Fruit fly (Drosophila melanogaster): ENCODE data around the gene CG34250.

Gene CG34250

dm6 chr3L:17457695-17458242 lies 18.3 kb upstream of the CG34250 start:
- no peak for TF ChIP-seq salr (GFP tag; optimal IDR thresholded peaks at IDR 0.05)
- TF ChIP-seq CG4318 (GFP tag; optimal IDR thresholded peaks at IDR 0.05) = no peak
- no peak for TF ChIP-seq CG9139 (GFP tag; optimal IDR thresholded peaks at IDR 0.05)
- no peak for TF ChIP-seq CG3919 (GFP tag; optimal IDR thresholded peaks at IDR 0.05)
- no peak for TF ChIP-seq achi (GFP tag; optimal IDR thresholded peaks at IDR 0.05)
- no peak for TF ChIP-seq Eip75B (GFP tag; optimal IDR thresholded peaks at IDR 0.05)
- no peak for TF ChIP-seq Blimp-1 (GFP tag; optimal IDR thresholded peaks at IDR 0.05)
- TF ChIP-seq Sox15 (GFP tag; optimal IDR thresholded peaks at IDR 0.05) = no peak
- TF ChIP-seq CG6808 (GFP tag; optimal IDR thresholded peaks at IDR 0.05) = no peak
- TF ChIP-seq Sox14 (GFP tag; optimal IDR thresholded peaks at IDR 0.05) = no peak

- TF ChIP-seq Eip93F (GFP tag; optimal IDR thresholded peaks at IDR 0.05) (no peak), OdsH (GFP tag; optimal IDR thresholded peaks at IDR 0.05) (no peak), Hr4 (GFP tag; optimal IDR thresholded peaks at IDR 0.05) (no peak), CG6808 (GFP tag; optimal IDR thresholded peaks at IDR 0.05) (no peak)
These were observed 17.0 kb upstream of the CG34250 start for dm6 chr3L:17458856-17459518.

dm6 chr3L:17461369-17462012 lies 14.5 kb upstream of the CG34250 start:
- no peak for TF ChIP-seq fd85E (GFP tag; optimal IDR thresholded peaks at IDR 0.05)

- TF ChIP-seq topi (GFP tag; optimal IDR thresholded peaks at IDR 0.05) (no peak), CG11294 (GFP tag; IDR thresholded peaks at IDR 0.05) (no peak), CG8319 (GFP tag; optimal IDR thresholded peaks at IDR 0.05) (no peak), CG7368 (GFP tag; optimal IDR thresholded peaks at IDR 0.05) (no peak), acj6 (GFP tag; optimal IDR thresholded peaks at IDR 0.05) (no peak), CG31627 (GFP tag; optimal IDR thresholded peaks at IDR 0.05) (no peak), vri (GFP tag; optimal IDR thresholded peaks at IDR 0.05) (no peak), CG11762 (GFP tag; optimal IDR thresholded peaks at IDR 0.05; ENCODE audit: insufficient read depth) (no peak), CG11902 (GFP tag; optimal IDR thresholded peaks at IDR 0.05) (no peak), Lpt (GFP tag; optimal IDR thresholded peaks at IDR 0.05) (no peak), Sox102F (GFP tag; optimal IDR thresholded peaks at IDR 0.05) (no peak), CG8632 (GFP tag; optimal IDR thresholded peaks at IDR 0.05) (no peak)
These were observed 13.5 kb upstream of the CG34250 start for dm6 chr3L:17462474-17462873.

- TF ChIP-seq vri (GFP tag; optimal IDR thresholded peaks at IDR 0.05) (no peak), CG6163 (GFP tag; IDR thresholded peaks at IDR 0.05) (no peak), Eip78C (GFP tag) (peak; percentile 55)
These were observed 10.2 kb upstream of the CG34250 start, which contains the start of gene QIL1 for dm6 chr3L:17465804-17466203. QIL1 (plus strand) TSS chr3L:17465945.

dm6 chr3L:17470110-17470509 lies 5.9 kb upstream of the CG34250 start, which contains the start of gene SecCl:
SecCl (plus strand) TSS chr3L:17470127.
- TF ChIP-seq fkh (GFP tag; optimal IDR thresholded peaks at IDR 0.05) (peak; percentile 12), eg (GFP tag; IDR thresholded peaks at IDR 0.05) (0 out of 3 replicates have a peak, but pooled peaks have one; percentile 16), salr (GFP tag; optimal IDR thresholded peaks at IDR 0.05) (no peak)

Data from whole organism, prepupa.